Worm (Caenorhabditis elegans) whole organism, early embryonic: ENCODE data around the gene mrps-9.

Source experiments
- B0310.2 ChIP-seq: sonication (generic microtip); optimal IDR thresholded peaks from 2 replicates; lab custom pipeline; 2016; ENCODE audit warnings: mild to moderate bottlenecking, missing genetic modification characterization, missing compliant biosample characterization
- F13C5.2 ChIP-seq: sonication (generic microtip); optimal IDR thresholded peaks from 2 replicates; lab custom pipeline; 2017; ENCODE audit warnings: mild to moderate bottlenecking, missing genetic modification characterization, inconsistent platforms, missing compliant biosample characterization
- aly-1 ChIP-seq: sonication (generic microtip); optimal IDR thresholded peaks from 2 replicates; lab custom pipeline; 2016; ENCODE audit warnings: missing genetic modification characterization, missing compliant biosample characterization
- ama-1 ChIP-seq: fragments of 150-350 bp; optimal IDR thresholded peaks from 2 replicates; lab custom pipeline; 2014
- ceh-13 ChIP-seq: fragments of 200-800 bp; sonication (Bioruptor generic); optimal IDR thresholded peaks from 2 replicates; lab custom pipeline; 2018; ENCODE audit warnings: mild to moderate bottlenecking, missing genetic modification characterization, missing compliant biosample characterization
- ceh-36 ChIP-seq: sonication (generic microtip); optimal IDR thresholded peaks from 2 replicates; lab custom pipeline; 2016; ENCODE audit warnings: missing genetic modification characterization, inconsistent platforms, missing compliant biosample characterization
- ets-7 ChIP-seq: sonication (generic microtip); optimal IDR thresholded peaks from 2 replicates; lab custom pipeline; 2016; ENCODE audit warnings: missing genotype, missing genetic modification characterization, missing compliant biosample characterization
- flt-1 ChIP-seq: fragments of 200-800 bp; sonication (Bioruptor generic); IDR thresholded peaks from 2 replicates; pipeline ENCODE4 v1.3.6; 2022; ENCODE audit warnings: missing genetic modification characterization, missing compliant biosample characterization
- hmbx-1 ChIP-seq: sonication (generic microtip); optimal IDR thresholded peaks from 2 replicates; lab custom pipeline; 2016; ENCODE audit warnings: mild to moderate bottlenecking, missing genetic modification characterization, missing compliant biosample characterization
- hmg-4 ChIP-seq: fragments of 200-800 bp; sonication (Bioruptor generic); optimal IDR thresholded peaks from 2 replicates; lab custom pipeline; 2018; ENCODE audit warnings: mild to moderate bottlenecking, missing genetic modification characterization, missing compliant biosample characterization
- hnd-1 ChIP-seq: sonication (generic microtip); optimal IDR thresholded peaks from 2 replicates; lab custom pipeline; 2016; ENCODE audit warnings: missing genetic modification characterization, missing compliant biosample characterization
- pes-1 ChIP-seq: fragments of 200-800 bp; sonication (Bioruptor generic); IDR thresholded peaks from 2 replicates; pipeline ENCODE4 v1.3.6; 2022; ENCODE audit warnings: missing genetic modification reagents, missing genetic modification characterization, missing compliant biosample characterization
- scrt-1 ChIP-seq: fragments of 200-800 bp; sonication (Bioruptor generic); IDR thresholded peaks from 2 replicates; pipeline ENCODE4 v1.3.6; 2022; ENCODE audit warnings: missing genetic modification characterization, missing compliant biosample characterization
- sea-1 ChIP-seq: fragments of 200-800 bp; sonication (Bioruptor generic); conservative IDR thresholded peaks from 2 replicates; pipeline ENCODE4 v1.3.6; 2022; ENCODE audit warnings: missing genetic modification characterization, missing compliant biosample characterization
- tbx-11 ChIP-seq: fragments of 200-800 bp; sonication (Bioruptor generic); IDR thresholded peaks from 2 replicates; pipeline ENCODE4 v1.3.6; 2022; ENCODE audit warnings: missing genetic modification characterization, missing compliant biosample characterization
- tbx-37 ChIP-seq: fragments of 200-800 bp; sonication (Bioruptor generic); conservative IDR thresholded peaks from 2 replicates; pipeline ENCODE4 v1.3.6; 2022; ENCODE audit warnings: missing genetic modification reagents, missing genetic modification characterization, missing compliant biosample characterization
- tra-4 ChIP-seq: sonication (generic microtip); optimal IDR thresholded peaks from 2 replicates; lab custom pipeline; 2017; ENCODE audit warnings: missing genetic modification characterization, missing compliant biosample characterization

mrps-9 gene

DNA sequence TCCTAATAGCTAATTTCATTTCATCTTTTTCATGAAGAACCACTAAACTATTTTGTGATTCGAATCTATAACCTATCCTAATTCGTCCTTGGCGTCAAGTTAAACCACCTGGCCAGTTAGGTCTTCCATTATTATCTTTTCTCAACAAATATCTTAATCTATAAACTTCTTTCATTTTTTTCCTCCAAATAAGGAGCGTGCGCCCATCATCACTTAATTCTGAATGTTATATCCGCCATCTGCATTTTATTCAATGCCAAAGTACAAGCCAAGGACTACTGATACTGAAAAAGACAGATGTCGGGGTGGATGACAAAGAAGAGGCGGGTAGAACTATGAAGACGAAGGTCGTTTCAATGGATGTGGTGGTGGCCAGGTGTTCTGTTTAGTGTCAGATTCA, 36.9 kb upstream of the mrps-9 start:
- TF ChIP-seq scrt-1 (GFP tag; lab: Robert Waterston, UW): no peak
- no peak for TF ChIP-seq tra-4 (tag; lab: Kevin White, UChicago)
- TF ChIP-seq aly-1 (tag; lab: Kevin White, UChicago): no peak
- TF ChIP-seq ceh-13 (GFP tag; lab: Kevin White, UChicago): no peak
- no peak for TF ChIP-seq hmbx-1 (tag; lab: Kevin White, UChicago)
- no peak for TF ChIP-seq F13C5.2
- no peak for TF ChIP-seq tbx-11 (GFP tag; lab: Robert Waterston, UW)

DNA sequence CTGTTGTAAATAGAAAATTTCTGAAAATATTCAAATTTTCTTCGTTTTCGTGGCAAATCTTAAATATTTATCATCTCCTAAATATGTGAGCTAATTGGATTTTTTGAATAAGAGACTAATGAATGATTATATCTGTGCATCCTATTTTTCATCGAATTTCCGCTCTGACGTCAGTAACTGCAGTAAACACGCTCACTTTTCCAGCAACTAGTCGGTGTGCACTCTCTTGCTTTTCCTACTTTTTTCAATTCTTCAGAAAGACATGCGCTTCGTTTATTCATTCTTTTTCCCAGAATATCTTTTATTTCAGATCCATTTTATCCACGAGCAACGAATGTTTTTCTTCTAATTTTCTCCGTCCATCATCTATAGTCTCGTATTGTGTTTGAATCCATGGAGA, 36.4 kb upstream of the mrps-9 start:
- TF ChIP-seq hnd-1 (tag; lab: Kevin White, UChicago): no peak
- TF ChIP-seq ets-7: no peak
- TF ChIP-seq flt-1 (GFP tag; lab: Robert Waterston, UW): no peak
- no peak for TF ChIP-seq hmbx-1 (tag; lab: Kevin White, UChicago)
- TF ChIP-seq hmg-4 (GFP tag; lab: Kevin White, UChicago): no peak
- TF ChIP-seq sea-1: no peak
- TF ChIP-seq ama-1: no peak
- TF ChIP-seq ceh-13 (GFP tag; lab: Kevin White, UChicago): no peak
- TF ChIP-seq F13C5.2: no peak
- no peak for TF ChIP-seq pes-1 (GFP tag; lab: Robert Waterston, UW)

DNA sequence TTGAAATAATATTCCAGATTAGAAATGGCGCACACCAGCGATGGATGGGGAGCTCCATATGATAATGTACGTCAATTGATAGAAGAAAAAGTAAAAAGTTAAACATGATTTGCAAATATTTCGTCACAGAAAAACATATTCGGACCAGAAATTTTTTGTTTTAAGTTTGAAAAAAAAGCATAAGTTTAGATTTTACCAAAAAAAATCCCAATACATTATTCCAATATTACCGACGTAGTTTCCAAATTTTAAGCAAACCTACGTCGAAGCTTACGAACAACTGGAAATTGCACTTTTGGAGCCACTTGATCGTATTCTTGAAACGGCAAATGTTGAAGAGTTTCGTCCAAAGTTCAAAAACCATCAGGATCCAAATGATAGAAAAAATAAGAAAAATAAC, 33.2 kb upstream of the mrps-9 start, which contains the start of gene henn-1:
Gene henn-1, plus strand, starts transcription at position 18 of the 400 bp plus-strand sequence.
- TF ChIP-seq hnd-1 (tag; lab: Kevin White, UChicago): no peak
- TF ChIP-seq F13C5.2: no peak
- no peak for TF ChIP-seq hmbx-1 (tag; lab: Kevin White, UChicago)
- no peak for TF ChIP-seq tra-4 (tag; lab: Kevin White, UChicago)
- TF ChIP-seq tbx-11 (GFP tag; lab: Robert Waterston, UW): no peak
- TF ChIP-seq ceh-13 (GFP tag; lab: Kevin White, UChicago): no peak
- TF ChIP-seq B0310.2: no peak
- TF ChIP-seq tbx-37 (GFP tag; lab: Robert Waterston, UW): no peak
- no peak for TF ChIP-seq ets-7
- TF ChIP-seq pes-1 (GFP tag; lab: Robert Waterston, UW): no peak
- TF ChIP-seq ama-1: no peak
- TF ChIP-seq hmg-4 (GFP tag; lab: Kevin White, UChicago): no peak

DNA sequence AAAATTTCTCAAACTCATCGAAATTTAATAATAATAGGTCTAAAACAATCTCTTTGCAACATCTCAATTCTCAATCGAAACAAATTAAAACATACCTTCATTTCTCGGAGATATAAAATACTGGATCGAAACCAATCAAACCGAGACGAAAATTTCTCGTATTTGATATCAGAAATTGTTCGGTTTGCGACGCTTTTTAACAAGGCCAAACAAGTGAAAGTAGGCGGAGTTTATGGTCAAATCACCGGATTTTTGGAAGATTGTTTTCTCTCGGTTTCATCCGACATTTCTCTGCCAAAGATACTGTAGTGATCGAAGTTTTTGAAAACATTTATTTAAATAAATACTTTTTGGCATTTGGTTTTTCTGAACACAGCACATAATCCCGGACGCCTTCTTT, 30.5 kb upstream of the mrps-9 start, which contains the start of gene C02F5.14:
Gene C02F5.14, minus strand, starts transcription at position 157 of the 400 bp plus-strand sequence.
- TF ChIP-seq B0310.2: no peak
- TF ChIP-seq ceh-13 (GFP tag; lab: Kevin White, UChicago): no peak
- TF ChIP-seq ets-7: no peak
- TF ChIP-seq sea-1: no peak
- TF ChIP-seq hmbx-1 (tag; lab: Kevin White, UChicago): no peak
- no peak for TF ChIP-seq ama-1
- no peak for TF ChIP-seq tbx-37 (GFP tag; lab: Robert Waterston, UW)
- TF ChIP-seq F13C5.2: no peak
- no peak for TF ChIP-seq tbx-11 (GFP tag; lab: Robert Waterston, UW)

DNA sequence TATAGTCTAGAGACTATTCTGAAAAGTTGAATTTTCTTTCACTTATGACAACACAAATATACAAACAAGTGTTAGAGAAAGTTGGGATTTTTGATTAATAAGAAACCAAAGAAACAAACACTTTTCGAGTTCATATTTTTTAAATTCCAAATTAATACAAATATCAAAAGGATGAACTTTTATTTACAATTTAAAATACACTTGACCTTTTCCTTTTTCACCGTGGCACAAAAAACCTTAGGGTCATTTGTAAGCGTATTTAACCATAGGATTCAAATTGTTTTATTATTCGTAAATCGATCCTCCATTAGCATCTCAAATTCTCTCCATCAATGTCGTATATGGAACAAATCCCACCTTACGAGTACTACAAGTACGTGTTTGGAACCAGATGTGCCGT, 30.0 kb upstream of the mrps-9 start, which contains the start of gene C02F5.5:
Gene C02F5.5, plus strand, starts transcription at position 301 of the 400 bp plus-strand sequence.
- TF ChIP-seq F13C5.2: no peak
- no peak for TF ChIP-seq tra-4 (tag; lab: Kevin White, UChicago)
- no peak for TF ChIP-seq flt-1 (GFP tag; lab: Robert Waterston, UW)
- no peak for TF ChIP-seq hnd-1 (tag; lab: Kevin White, UChicago)
- TF ChIP-seq hmbx-1 (tag; lab: Kevin White, UChicago): no peak
- TF ChIP-seq tbx-37 (GFP tag; lab: Robert Waterston, UW): no peak
- no peak for TF ChIP-seq pes-1 (GFP tag; lab: Robert Waterston, UW)
- no peak for TF ChIP-seq aly-1 (tag; lab: Kevin White, UChicago)
- no peak for TF ChIP-seq tbx-11 (GFP tag; lab: Robert Waterston, UW)
- TF ChIP-seq ets-7: no peak
- no peak for TF ChIP-seq ama-1

DNA sequence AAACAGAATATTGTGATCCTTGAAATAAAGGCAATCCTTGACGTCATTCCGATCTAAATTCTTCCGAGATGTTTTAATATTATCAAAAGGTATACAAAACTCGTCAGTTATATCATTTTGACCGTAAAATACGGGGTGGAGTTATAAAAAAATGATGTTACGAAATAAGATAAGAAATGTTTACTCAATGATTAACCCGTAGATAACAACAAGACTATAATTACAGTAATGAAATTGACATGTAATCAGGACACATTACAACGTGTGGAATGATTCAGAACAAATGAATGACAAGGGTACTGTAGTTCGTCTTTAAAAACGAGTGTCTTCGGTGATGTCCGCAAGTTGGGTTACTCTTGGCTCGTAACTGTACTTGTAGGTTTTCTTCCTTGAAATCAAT, 28.0 kb upstream of the mrps-9 start, which contains the start of gene tsp-2:
Gene tsp-2, minus strand, starts transcription at position 109 of the 400 bp plus-strand sequence.
- TF ChIP-seq ceh-13 (GFP tag; lab: Kevin White, UChicago) (no peak), sea-1 (no peak), tbx-37 (GFP tag; lab: Robert Waterston, UW) (no peak), aly-1 (tag; lab: Kevin White, UChicago) (no peak), scrt-1 (GFP tag; lab: Robert Waterston, UW) (no peak), flt-1 (GFP tag; lab: Robert Waterston, UW) (no peak), tra-4 (tag; lab: Kevin White, UChicago) (no peak), tbx-11 (GFP tag; lab: Robert Waterston, UW) (no peak), pes-1 (GFP tag; lab: Robert Waterston, UW) (no peak), hnd-1 (tag; lab: Kevin White, UChicago) (no peak), hmg-4 (GFP tag; lab: Kevin White, UChicago) (no peak), B0310.2 (no peak), hmbx-1 (tag; lab: Kevin White, UChicago) (no peak), ceh-36 (tag; lab: Kevin White, UChicago) (no peak), F13C5.2 (no peak)

DNA sequence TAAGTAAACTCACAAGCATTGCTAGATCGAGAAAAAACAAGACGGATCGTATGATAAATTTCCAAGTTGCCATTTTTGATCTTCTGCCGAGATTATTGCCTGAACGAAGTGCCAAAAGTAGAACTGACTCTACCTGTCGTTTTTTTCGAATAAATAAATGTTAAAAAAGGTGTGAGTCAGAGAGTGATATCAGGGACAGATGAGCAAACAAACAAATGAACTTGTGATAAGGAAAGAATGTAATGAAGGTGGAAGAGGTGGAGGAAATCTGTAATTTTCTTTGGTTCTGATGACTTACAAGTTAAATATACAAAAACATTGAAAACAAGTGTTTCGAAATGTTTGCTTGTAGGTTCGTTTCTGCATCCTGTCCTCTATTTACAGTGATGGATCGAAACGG, 26.5 kb upstream of the mrps-9 start, which contains the start of gene tsp-1:
Gene tsp-1, minus strand, starts transcription at position 99 of the 400 bp plus-strand sequence.
- TF ChIP-seq sea-1: no peak
- TF ChIP-seq tbx-37 (GFP tag; lab: Robert Waterston, UW): no peak
- TF ChIP-seq tbx-11 (GFP tag; lab: Robert Waterston, UW): no peak

DNA sequence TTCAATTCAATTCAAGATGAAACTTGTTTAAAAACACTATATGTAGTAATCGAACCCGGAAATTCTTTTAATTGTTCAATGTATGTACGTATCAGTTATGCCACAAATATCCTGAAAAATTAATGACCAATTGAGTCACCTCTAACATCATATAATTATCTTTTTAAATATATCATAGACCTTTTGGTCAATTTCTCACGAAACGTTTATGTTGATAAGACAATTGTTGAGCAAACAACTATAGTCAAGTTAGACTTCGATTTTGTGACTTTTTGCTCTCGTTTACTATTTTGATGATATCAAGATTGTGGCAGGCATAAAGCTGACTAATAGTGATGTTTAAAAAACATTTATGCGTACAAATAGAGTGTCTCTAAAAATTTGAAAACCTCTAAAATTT, 25.6 kb upstream of the mrps-9 start:
- no peak for TF ChIP-seq ets-7
- TF ChIP-seq B0310.2: no peak
- TF ChIP-seq pes-1 (GFP tag; lab: Robert Waterston, UW): no peak
- TF ChIP-seq flt-1 (GFP tag; lab: Robert Waterston, UW): no peak
- TF ChIP-seq hnd-1 (tag; lab: Kevin White, UChicago): no peak
- TF ChIP-seq sea-1: no peak
- no peak for TF ChIP-seq tra-4 (tag; lab: Kevin White, UChicago)
- TF ChIP-seq hmg-4 (GFP tag; lab: Kevin White, UChicago): no peak
- TF ChIP-seq scrt-1 (GFP tag; lab: Robert Waterston, UW): no peak
- no peak for TF ChIP-seq ceh-36 (tag; lab: Kevin White, UChicago)
- TF ChIP-seq hmbx-1 (tag; lab: Kevin White, UChicago): no peak
- no peak for TF ChIP-seq tbx-37 (GFP tag; lab: Robert Waterston, UW)
- no peak for TF ChIP-seq tbx-11 (GFP tag; lab: Robert Waterston, UW)
- no peak for TF ChIP-seq F13C5.2
- TF ChIP-seq aly-1 (tag; lab: Kevin White, UChicago): no peak
- TF ChIP-seq ceh-13 (GFP tag; lab: Kevin White, UChicago): no peak
- no peak for TF ChIP-seq ama-1
